Worm (Caenorhabditis elegans) whole organism, L3 larva: ENCODE measurements around the gene T04C4.3.

Source experiments
- ZK546.5 ChIP-seq: sonication (generic microtip); optimal IDR thresholded peaks from 2 replicates; lab custom pipeline; 2017; ENCODE audit warnings: missing biosample characterization, missing genetic modification characterization
- aly-2 ChIP-seq: fragments of 150-350 bp; optimal IDR thresholded peaks from 2 replicates; lab custom pipeline; 2014; ENCODE audit warnings: missing biosample characterization, missing genetic modification characterization
- ama-1 ChIP-seq: fragments of 150-350 bp; optimal IDR thresholded peaks from 2 replicates; lab custom pipeline; 2018
- ceh-16 ChIP-seq: sonication (generic microtip); optimal IDR thresholded peaks from 2 replicates; lab custom pipeline; 2017; ENCODE audit warnings: missing biosample characterization, missing genetic modification characterization
- ceh-28 ChIP-seq: fragments of 150-350 bp; optimal IDR thresholded peaks from 2 replicates; lab custom pipeline; 2014; ENCODE audit warnings: missing biosample characterization, missing genetic modification reagents, missing genetic modification characterization
- ceh-82 ChIP-seq: fragments of 150-350 bp; optimal IDR thresholded peaks from 2 replicates; lab custom pipeline; 2014; ENCODE audit warnings: missing biosample characterization, missing genetic modification characterization
- ceh-9 ChIP-seq: sonication (generic microtip); optimal IDR thresholded peaks from 2 replicates; lab custom pipeline; 2018; ENCODE audit warnings: missing biosample characterization, missing genetic modification characterization
- elt-1 ChIP-seq: fragments of 150-350 bp; optimal IDR thresholded peaks from 2 replicates; lab custom pipeline; 2014; ENCODE audit warnings: missing biosample characterization, missing genetic modification characterization
- fkh-10 ChIP-seq: sonication (generic microtip); optimal IDR thresholded peaks from 2 replicates; lab custom pipeline; 2017; ENCODE audit warnings: missing biosample characterization, missing genetic modification reagents, missing genetic modification characterization
- lin-15B ChIP-seq: fragments of 150-350 bp; optimal IDR thresholded peaks from 2 replicates; lab custom pipeline; 2014; ENCODE audit warnings: missing biosample characterization, missing genetic modification characterization
- lin-39 ChIP-seq: fragments of 150-350 bp; optimal IDR thresholded peaks from 2 replicates; lab custom pipeline; 2018; ENCODE audit warnings: missing biosample characterization, missing genetic modification reagents, missing genetic modification characterization
- mdl-1 ChIP-seq: fragments of 150-350 bp; optimal IDR thresholded peaks from 2 replicates; lab custom pipeline; 2014; ENCODE audit warnings: missing biosample characterization, missing genetic modification characterization
- mml-1 ChIP-seq: fragments of 150-350 bp; sonication (generic microtip); optimal IDR thresholded peaks from 3 replicates; lab custom pipeline; 2014; ENCODE audit warnings: missing biosample characterization, missing genetic modification characterization
- nhr-11 ChIP-seq: fragments of 150-350 bp; optimal IDR thresholded peaks from 2 replicates; lab custom pipeline; 2014; ENCODE audit warnings: missing biosample characterization, missing genetic modification characterization
- nhr-12 ChIP-seq: fragments of 150-350 bp; optimal IDR thresholded peaks from 2 replicates; lab custom pipeline; 2014; ENCODE audit warnings: missing biosample characterization, missing genetic modification characterization
- nhr-23 ChIP-seq: fragments of 150-350 bp; optimal IDR thresholded peaks from 2 replicates; lab custom pipeline; 2014; ENCODE audit warnings: missing biosample characterization, missing genetic modification reagents, missing genetic modification characterization
- nhr-25 ChIP-seq: sonication (generic microtip); optimal IDR thresholded peaks from 2 replicates; lab custom pipeline; 2017; ENCODE audit warnings: missing biosample characterization, missing genetic modification characterization
- nhr-28 ChIP-seq: fragments of 150-350 bp; optimal IDR thresholded peaks from 2 replicates; lab custom pipeline; 2014; ENCODE audit warnings: missing biosample characterization, missing genetic modification characterization
- nhr-43 ChIP-seq: sonication (generic microtip); optimal IDR thresholded peaks from 2 replicates; lab custom pipeline; 2016; ENCODE audit warnings: mild to moderate bottlenecking, missing genetic modification characterization, missing compliant biosample characterization; ENCODE audit not compliant: poor library complexity, severe bottlenecking
- nhr-67 ChIP-seq: fragments of 150-350 bp; optimal IDR thresholded peaks from 2 replicates; lab custom pipeline; 2014; ENCODE audit warnings: missing biosample characterization, missing genetic modification characterization
- nhr-76 ChIP-seq: fragments of 150-350 bp; sonication (generic microtip); optimal IDR thresholded peaks from 5 replicates; lab custom pipeline; 2014; ENCODE audit warnings: missing biosample characterization, missing genetic modification characterization
- nhr-77 ChIP-seq: fragments of 150-350 bp; optimal IDR thresholded peaks from 2 replicates; lab custom pipeline; 2014; ENCODE audit warnings: missing biosample characterization, missing genetic modification characterization
- pha-4 ChIP-seq: fragments of 150-350 bp; optimal IDR thresholded peaks from 2 replicates; lab custom pipeline; 2014; ENCODE audit warnings: missing biosample characterization, missing genetic modification reagents, missing genetic modification characterization
- pqm-1 ChIP-seq: fragments of 150-350 bp; optimal IDR thresholded peaks from 2 replicates; lab custom pipeline; 2017; ENCODE audit warnings: missing biosample characterization, missing genetic modification characterization, inconsistent platforms
- snpc-4 ChIP-seq: fragments of 150-350 bp; optimal IDR thresholded peaks from 2 replicates; lab custom pipeline; 2014; ENCODE audit warnings: missing biosample characterization, missing genetic modification characterization
- zag-1 ChIP-seq: fragments of 150-350 bp; optimal IDR thresholded peaks from 2 replicates; lab custom pipeline; 2014; ENCODE audit warnings: missing biosample characterization, missing genetic modification characterization
- ztf-4 ChIP-seq: fragments of 150-350 bp; optimal IDR thresholded peaks from 2 replicates; lab custom pipeline; 2014; ENCODE audit warnings: missing biosample characterization, missing genetic modification characterization

The T04C4.3 gene

DNA sequence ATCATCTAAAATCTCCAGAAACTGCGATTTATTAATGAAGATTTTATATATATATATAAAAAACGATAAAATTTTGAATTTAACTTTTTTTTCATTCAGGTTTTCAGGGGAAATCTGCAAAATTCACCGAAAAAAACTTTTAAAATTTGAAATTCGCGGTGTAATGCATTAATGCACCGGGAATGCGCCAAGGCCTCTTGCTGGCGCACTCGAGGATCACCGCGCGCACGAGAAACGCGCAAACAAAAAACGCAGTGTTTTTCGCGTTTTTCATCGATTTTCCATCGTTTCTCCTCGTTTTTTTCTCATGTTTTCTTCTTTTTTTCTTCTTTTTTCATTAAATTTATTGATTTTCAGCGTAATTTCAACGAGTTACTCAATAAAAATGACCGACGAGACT lies 39.1 kb downstream of the T04C4.3 start, which contains the start of gene hrpu-2 (continued):
- peak; percentile 68 for TF ChIP-seq snpc-4 (tag; lab: Kevin White, UChicago)
- TF ChIP-seq lin-15B, result peak; percentile 89

DNA sequence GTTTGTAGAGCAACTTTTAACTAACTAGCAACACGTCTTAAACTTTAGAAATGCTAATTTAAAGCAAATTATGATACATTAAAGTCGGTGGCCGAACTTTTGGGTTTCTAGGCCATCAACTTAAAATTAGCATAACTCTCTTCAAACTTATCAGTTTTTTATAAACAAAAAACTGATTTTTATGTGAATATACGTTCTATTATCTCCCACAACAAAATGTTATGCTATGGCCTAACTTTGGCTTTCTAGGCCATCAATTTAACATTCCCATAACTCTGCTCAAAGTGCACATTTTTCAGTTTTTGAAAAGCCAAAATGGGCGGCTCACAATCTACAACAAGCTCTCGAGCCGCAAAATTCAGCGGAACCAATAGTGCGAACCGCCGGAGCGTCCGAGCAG lies 41.4 kb downstream of the T04C4.3 start, which contains the start of gene C54E4.1:
C54E4.1 (plus strand) TSS at position 301 of the 400 bp plus-strand sequence.
- TF ChIP-seq elt-1 (tag; lab: Kevin White, UChicago), result no peak
- TF ChIP-seq nhr-43, result no peak
- TF ChIP-seq aly-2 (tag; lab: Kevin White, UChicago), result no peak
- TF ChIP-seq nhr-11 (tag; lab: Kevin White, UChicago), result no peak
- no peak for TF ChIP-seq nhr-12 (tag; lab: Kevin White, UChicago)
- no peak for TF ChIP-seq nhr-76 (tag; lab: Kevin White, UChicago)
- no peak for TF ChIP-seq pqm-1
- TF ChIP-seq snpc-4 (tag; lab: Kevin White, UChicago), result no peak
- no peak for TF ChIP-seq ztf-4 (tag; lab: Kevin White, UChicago)
- no peak for TF ChIP-seq nhr-25
- no peak for TF ChIP-seq nhr-77 (tag; lab: Kevin White, UChicago)
- no peak for TF ChIP-seq ceh-16 (tag; lab: Kevin White, UChicago)
- TF ChIP-seq, all 47 proteins: peak for 0

DNA sequence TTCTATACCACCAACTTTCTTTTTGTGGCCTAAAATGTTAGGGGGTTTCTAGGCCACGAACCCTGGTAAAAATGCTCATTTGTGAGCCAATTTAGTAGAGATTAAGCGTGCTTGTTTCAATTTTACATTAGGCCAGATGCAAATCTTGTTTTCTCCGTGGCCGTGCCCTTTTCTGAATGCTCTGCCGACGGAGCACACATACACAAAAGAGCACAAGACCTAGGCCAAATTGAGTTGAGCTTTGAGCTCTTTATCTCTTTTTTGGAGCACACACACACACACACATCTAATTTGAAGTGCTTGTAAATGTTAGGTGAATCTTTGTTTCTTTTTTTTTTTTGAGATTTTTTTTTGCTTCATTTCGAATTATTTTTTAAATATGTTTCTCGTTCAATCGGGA lies 43.8 kb downstream of the T04C4.3 start:
- TF ChIP-seq nhr-67 (tag; lab: Kevin White, UChicago) (no peak), fkh-10 (GFP tag; lab: Kevin White, UChicago) (peak; percentile 35)

DNA sequence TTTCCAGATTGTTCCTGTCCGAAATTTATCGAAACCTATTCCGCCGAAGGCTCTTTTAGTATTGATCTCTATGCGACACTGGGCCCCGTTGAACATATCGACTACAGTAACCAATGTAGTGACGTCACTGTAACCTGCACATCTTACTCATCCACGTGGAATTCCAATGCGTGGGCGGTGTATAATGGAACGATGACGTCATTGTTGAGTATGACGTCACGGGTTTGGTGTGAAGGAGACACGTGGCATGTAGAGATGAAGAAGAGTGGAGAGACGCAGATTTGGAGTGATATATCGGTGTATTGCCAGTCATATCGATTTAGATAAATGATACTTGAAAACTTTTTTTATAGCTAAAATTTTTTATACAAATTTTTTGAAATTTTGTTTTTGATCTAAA lies 46.3 kb downstream of the T04C4.3 start:
- TF ChIP-seq nhr-23 (tag; lab: Kevin White, UChicago) (no peak), ceh-28 (no peak), ZK546.5 (tag; lab: Kevin White, UChicago) (no peak), nhr-43 (no peak), ama-1 (lab: Kevin White, UChicago) (no peak), nhr-28 (tag; lab: Kevin White, UChicago) (no peak), elt-1 (tag; lab: Kevin White, UChicago) (no peak), ceh-82 (tag; lab: Kevin White, UChicago) (no peak), fkh-10 (GFP tag; lab: Kevin White, UChicago) (no peak), zag-1 (tag; lab: Kevin White, UChicago) (no peak), aly-2 (tag; lab: Kevin White, UChicago) (no peak), mdl-1 (tag; lab: Kevin White, UChicago) (no peak), ceh-9 (tag; lab: Kevin White, UChicago) (no peak), mml-1 (tag; lab: Kevin White, UChicago) (no peak), pqm-1 (no peak)

DNA sequence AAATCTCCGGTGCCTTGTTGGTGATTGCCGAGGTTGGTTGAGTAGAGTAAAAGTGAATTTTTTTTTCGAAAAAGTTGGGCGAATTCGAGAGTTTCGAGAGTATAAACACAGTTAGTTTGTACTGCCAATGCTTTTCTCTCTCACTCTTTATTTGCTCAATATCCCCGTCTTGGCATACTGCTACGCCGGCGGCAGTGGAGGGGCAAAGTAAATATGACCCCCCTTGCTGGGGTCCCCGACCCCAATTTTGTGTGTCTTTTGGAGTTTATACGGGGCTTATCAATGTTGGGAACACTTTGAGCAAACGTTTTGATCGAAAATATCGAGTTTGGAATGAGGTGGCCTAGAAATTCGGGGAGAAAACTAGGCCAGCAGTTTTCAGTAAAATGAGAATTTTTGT lies 48.1 kb downstream of the T04C4.3 start, which contains the start of gene C54E4.4:
C54E4.4 (minus strand) TSS at position 101 of the 400 bp plus-strand sequence.
- peak; percentile 87 for TF ChIP-seq pha-4 (tag; lab: Kevin White, UChicago)
- TF ChIP-seq lin-39 (tag; lab: Kevin White, UChicago), result no peak
- TF ChIP-seq nhr-67 (tag; lab: Kevin White, UChicago), result no peak
